Worm (Caenorhabditis elegans) whole organism, young adult: ENCODE data around the gene Y45F10C.1.
"Not testable (repeated sequence)": the region's sequence is repeated elsewhere in the genome, so short reads cannot be mapped to it uniquely, and the experiment has no call there.

ENCODE experiments used
- B0261.1 ChIP-seq: sonication (generic microtip); optimal IDR thresholded peaks from 2 replicates; lab custom pipeline; 2016; ENCODE audit warnings: mild to moderate bottlenecking, missing genetic modification characterization, moderate library complexity, missing compliant biosample characterization
- C06A6.2 ChIP-seq: fragments of 200-800 bp; sonication (Bioruptor generic); conservative IDR thresholded peaks from 2 replicates; pipeline ENCODE4 v1.3.6; 2022; ENCODE audit warnings: missing genetic modification characterization, missing compliant biosample characterization
- F23B12.7 ChIP-seq: sonication (generic microtip); optimal IDR thresholded peaks from 2 replicates; lab custom pipeline; 2017; ENCODE audit warnings: missing genetic modification characterization, mild to moderate bottlenecking, missing compliant biosample characterization, antibody characterized with exemption, moderate library complexity; ENCODE audit not compliant: insufficient read depth
- F49E8.2 ChIP-seq: sonication (generic microtip); optimal IDR thresholded peaks from 3 replicates; lab custom pipeline; 2017; ENCODE audit warnings: missing genetic modification characterization, mild to moderate bottlenecking, missing compliant biosample characterization, antibody characterized with exemption, moderate library complexity; ENCODE audit not compliant: insufficient read depth
- T07F8.4 ChIP-seq: sonication (generic microtip); optimal IDR thresholded peaks from 2 replicates; lab custom pipeline; 2016; ENCODE audit warnings: mild to moderate bottlenecking, missing genetic modification characterization, moderate library complexity, missing compliant biosample characterization
- Y56A3A.18 ChIP-seq: fragments of 200-800 bp; sonication (Bioruptor generic); IDR thresholded peaks from 2 replicates; pipeline ENCODE4 v1.3.6; 2022; ENCODE audit warnings: missing genetic modification reagents, missing genetic modification characterization, missing compliant biosample characterization
- Y67H2A.10 ChIP-seq: fragments of 200-800 bp; sonication (Bioruptor generic); conservative IDR thresholded peaks from 2 replicates; pipeline ENCODE4 v1.3.6; 2022; ENCODE audit warnings: missing genetic modification reagents, missing genetic modification characterization, missing compliant biosample characterization
- ZK185.1 ChIP-seq: sonication (generic microtip); optimal IDR thresholded peaks from 2 replicates; lab custom pipeline; 2016; ENCODE audit warnings: mild to moderate bottlenecking, missing genetic modification characterization, missing compliant biosample characterization; ENCODE audit not compliant: poor library complexity, severe bottlenecking
- attf-5 ChIP-seq: fragments of 200-800 bp; sonication (Bioruptor generic); optimal IDR thresholded peaks from 2 replicates; lab custom pipeline; 2018; ENCODE audit warnings: mild to moderate bottlenecking, missing genetic modification characterization, missing compliant biosample characterization
- bed-2 ChIP-seq: fragments of 200-800 bp; sonication (Bioruptor generic); IDR thresholded peaks from 2 replicates; pipeline ENCODE4 v1.3.6; 2022; ENCODE audit warnings: missing genetic modification reagents, missing genetic modification characterization, missing compliant biosample characterization
- ceh-58 ChIP-seq: fragments of 200-800 bp; sonication (Bioruptor generic); IDR thresholded peaks from 2 replicates; pipeline ENCODE4 v1.3.6; 2022; ENCODE audit warnings: missing genetic modification characterization, missing compliant biosample characterization
- dpff-1 ChIP-seq: sonication (generic microtip); optimal IDR thresholded peaks from 2 replicates; lab custom pipeline; 2017; ENCODE audit warnings: mild to moderate bottlenecking, missing genetic modification characterization, missing compliant biosample characterization
- ets-4 ChIP-seq: fragments of 200-800 bp; sonication (Bioruptor generic); optimal IDR thresholded peaks from 2 replicates; lab custom pipeline; 2018; ENCODE audit warnings: mild to moderate bottlenecking, missing genetic modification characterization, missing compliant biosample characterization
- fkh-3 ChIP-seq: sonication (generic microtip); optimal IDR thresholded peaks from 2 replicates; lab custom pipeline; 2016; ENCODE audit warnings: mild to moderate bottlenecking, missing genetic modification characterization, missing compliant biosample characterization
- lag-1 ChIP-seq: fragments of 200-800 bp; sonication (Bioruptor generic); IDR thresholded peaks from 2 replicates; pipeline ENCODE4 v1.3.6; 2022; ENCODE audit warnings: missing genetic modification reagents, missing genetic modification characterization, missing compliant biosample characterization
- let-607 ChIP-seq, 2 experiments: fragments of 200-800 bp in 1 of 2; sonication (Bioruptor generic) in 1 of 2; sonication (generic microtip) in 1 of 2; optimal IDR thresholded peaks; 2 replicates each; lab custom pipeline; 2016 to 2018; ENCODE audit warnings: mild to moderate bottlenecking in 2 of 2, missing compliant biosample characterization in 2 of 2, missing genetic modification characterization in 2 of 2, moderate library complexity in 2 of 2, missing genotype in 1 of 2
- lin-54 ChIP-seq: fragments of 200-800 bp; sonication (Bioruptor generic); optimal IDR thresholded peaks from 2 replicates; lab custom pipeline; 2018; ENCODE audit warnings: mild to moderate bottlenecking, missing genetic modification characterization, missing compliant biosample characterization
- lir-1 ChIP-seq: fragments of 200-800 bp; sonication (Bioruptor generic); conservative IDR thresholded peaks from 2 replicates; pipeline ENCODE4 v1.3.6; 2022; ENCODE audit warnings: missing genetic modification reagents, missing genetic modification characterization, missing compliant biosample characterization
- lsl-1 ChIP-seq: fragments of 200-800 bp; sonication (Bioruptor generic); optimal IDR thresholded peaks from 2 replicates; lab custom pipeline; 2018; ENCODE audit warnings: mild to moderate bottlenecking, missing genetic modification characterization, moderate library complexity, missing compliant biosample characterization
- madf-6 ChIP-seq: fragments of 200-800 bp; sonication (Bioruptor generic); IDR thresholded peaks from 2 replicates; pipeline ENCODE4 v1.3.6; 2022; ENCODE audit warnings: missing genetic modification reagents, missing genetic modification characterization, missing compliant biosample characterization
- madf-8 ChIP-seq: fragments of 200-800 bp; sonication (Bioruptor generic); conservative IDR thresholded peaks from 2 replicates; pipeline ENCODE4 v1.3.6; 2022; ENCODE audit warnings: missing genetic modification reagents, missing genetic modification characterization, missing compliant biosample characterization
- mcd-1 ChIP-seq: fragments of 200-800 bp; sonication (Bioruptor generic); IDR thresholded peaks from 2 replicates; pipeline ENCODE4 v1.3.6; 2022; ENCODE audit warnings: missing genetic modification reagents, missing genetic modification characterization, missing compliant biosample characterization
- mel-28 ChIP-seq: sonication (generic microtip); optimal IDR thresholded peaks from 2 replicates; lab custom pipeline; 2016; ENCODE audit warnings: borderline replicate concordance, mild to moderate bottlenecking, missing genetic modification characterization, missing compliant biosample characterization
- nfya-1 ChIP-seq: sonication (generic microtip); optimal IDR thresholded peaks from 2 replicates; lab custom pipeline; 2017; ENCODE audit warnings: antibody characterized with exemption, missing compliant biosample characterization, missing genetic modification characterization, borderline replicate concordance; ENCODE audit not compliant: insufficient read depth
- nhr-80 ChIP-seq: sonication (generic microtip); optimal IDR thresholded peaks from 2 replicates; lab custom pipeline; 2016; ENCODE audit warnings: missing genetic modification characterization, missing compliant biosample characterization
- nhr-90 ChIP-seq: sonication (generic microtip); optimal IDR thresholded peaks from 2 replicates; lab custom pipeline; 2016; ENCODE audit warnings: missing genotype, mild to moderate bottlenecking, missing genetic modification characterization, missing compliant biosample characterization
- pha-4 ChIP-seq: fragments of 150-350 bp; sonication (generic microtip); optimal IDR thresholded peaks from 2 replicates; lab custom pipeline; 2014; ENCODE audit warnings: missing biosample characterization, missing genetic modification reagents, missing genetic modification characterization
- rpc-1 ChIP-seq, 2 experiments: fragments of 150-350 bp in 1 of 2; sonication (generic microtip) in 1 of 2; optimal IDR thresholded peaks; 2 replicates each; lab custom pipeline; 2014 to 2018; ENCODE audit warnings: missing biosample characterization in 1 of 2, missing genetic modification characterization in 1 of 2, missing genetic modification reagents in 1 of 2, missing genotype in 1 of 2
- snpc-1.1 ChIP-seq: sonication (generic microtip); optimal IDR thresholded peaks from 2 replicates; lab custom pipeline; 2017; ENCODE audit warnings: missing genetic modification characterization, mild to moderate bottlenecking, missing compliant biosample characterization, antibody characterized with exemption, moderate library complexity, missing genotype, missing genetic modification reagents; ENCODE audit not compliant: insufficient read depth
- snpc-1.3 ChIP-seq: sonication (generic microtip); optimal IDR thresholded peaks from 2 replicates; lab custom pipeline; 2017; ENCODE audit warnings: missing genetic modification characterization, mild to moderate bottlenecking, missing compliant biosample characterization, antibody characterized with exemption, moderate library complexity, missing genotype, missing genetic modification reagents; ENCODE audit not compliant: insufficient read depth
- snpc-4 ChIP-seq, 5 experiments: fragments of 150-350 bp in 1 of 5; sonication (generic microtip) in 4 of 5; optimal IDR thresholded peaks; 2 replicates each; lab custom pipeline; 2014 to 2018; ENCODE audit warnings: missing genetic modification characterization in 5 of 5, missing biosample characterization in 3 of 5, antibody characterized with exemption in 2 of 5, mild to moderate bottlenecking in 2 of 5, missing compliant biosample characterization in 2 of 5, missing genotype in 2 of 5, moderate library complexity in 2 of 5, missing genetic modification reagents in 1 of 5
- tbp1 ChIP-seq: fragments of 200-800 bp; sonication (Bioruptor generic); optimal IDR thresholded peaks from 2 replicates; lab custom pipeline; 2018; ENCODE audit warnings: mild to moderate bottlenecking, missing genetic modification characterization, missing compliant biosample characterization
- tbx-9 ChIP-seq: sonication (generic microtip); optimal IDR thresholded peaks from 2 replicates; lab custom pipeline; 2016; ENCODE audit warnings: borderline replicate concordance, missing genetic modification characterization, inconsistent platforms, missing compliant biosample characterization
- tlf-1 ChIP-seq: fragments of 200-800 bp; sonication (Bioruptor generic); optimal IDR thresholded peaks from 2 replicates; lab custom pipeline; 2018; ENCODE audit warnings: mild to moderate bottlenecking, missing genetic modification characterization, missing compliant biosample characterization
- unc-62 ChIP-seq: fragments of 150-350 bp; optimal IDR thresholded peaks from 2 replicates; lab custom pipeline; 2014; ENCODE audit warnings: missing biosample characterization, missing genetic modification reagents, missing genetic modification characterization
- zfh-2 ChIP-seq: fragments of 200-800 bp; sonication (Bioruptor generic); conservative IDR thresholded peaks from 2 replicates; pipeline ENCODE4 v1.3.6; 2022; ENCODE audit warnings: missing genetic modification reagents, missing genetic modification characterization, missing compliant biosample characterization
- ztf-3 ChIP-seq: fragments of 200-800 bp; sonication (Bioruptor generic); optimal IDR thresholded peaks from 2 replicates; lab custom pipeline; 2018; ENCODE audit warnings: mild to moderate bottlenecking, missing genetic modification characterization, missing compliant biosample characterization
- ztf-6 ChIP-seq: fragments of 200-800 bp; sonication (Bioruptor generic); IDR thresholded peaks from 2 replicates; pipeline ENCODE4 v1.3.6; 2022; ENCODE audit warnings: missing genetic modification reagents, missing genetic modification characterization, missing compliant biosample characterization

The Y45F10C.1 gene

DNA sequence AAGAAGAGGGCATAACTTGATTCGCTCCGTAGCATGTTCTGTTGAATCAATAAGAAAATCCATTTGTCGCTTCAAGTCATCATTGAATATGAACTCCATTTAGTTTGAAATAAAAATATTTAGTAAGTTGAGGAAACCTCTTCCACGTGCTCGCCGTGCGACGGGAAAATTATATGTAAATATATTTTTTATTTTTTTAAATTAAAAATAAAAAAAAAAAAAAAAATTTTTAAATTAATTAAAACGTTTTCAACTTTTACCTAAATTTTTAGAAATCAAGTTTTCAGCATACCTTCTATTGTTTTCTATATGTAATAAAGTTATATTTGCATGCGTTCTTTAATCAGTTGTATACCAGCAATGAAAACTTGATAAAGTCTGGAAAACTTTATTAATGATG lies at the start of gene Y45F10C.1:
Y45F10C.1 (minus strand) TSS at position 101 of the 400 bp plus-strand sequence.
- TF ChIP-seq tlf-1 (GFP tag; lab: Kevin White, UChicago); ztf-6 (GFP tag; lab: Robert Waterston, UW); F49E8.2: not testable (repeated sequence)

DNA sequence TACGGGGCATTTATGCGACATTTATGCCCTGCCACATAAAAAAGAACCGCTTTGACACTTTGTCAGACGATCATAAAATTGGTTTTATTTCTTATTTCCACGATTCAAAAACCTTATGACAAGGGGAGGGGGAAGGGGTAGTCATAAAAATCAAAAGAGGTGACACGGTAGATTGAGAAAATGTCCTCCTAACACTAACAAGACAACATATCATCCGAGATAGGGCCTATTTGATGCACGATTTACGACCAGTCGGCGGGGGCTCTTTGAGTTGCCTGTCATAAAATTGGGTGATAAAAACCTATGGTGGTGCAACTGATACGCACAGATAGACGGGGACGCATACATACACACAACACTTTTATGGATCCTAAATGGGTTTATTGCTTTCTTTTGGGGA lies 48.5 kb upstream of the Y45F10C.1 start:
- peak; percentile 45 to 46 for TF ChIP-seq let-607 (tag; optimal IDR thresholded peaks at IDR 0.05; lab: Kevin White, UChicago)
- TF ChIP-seq unc-62 (GFP tag; lab: Kevin White, UChicago) = peak; percentile 68
- TF ChIP-seq nhr-80 (tag; lab: Kevin White, UChicago) = peak; percentile 78
- TF ChIP-seq madf-8 (GFP tag; lab: Robert Waterston, UW) = no peak

DNA sequence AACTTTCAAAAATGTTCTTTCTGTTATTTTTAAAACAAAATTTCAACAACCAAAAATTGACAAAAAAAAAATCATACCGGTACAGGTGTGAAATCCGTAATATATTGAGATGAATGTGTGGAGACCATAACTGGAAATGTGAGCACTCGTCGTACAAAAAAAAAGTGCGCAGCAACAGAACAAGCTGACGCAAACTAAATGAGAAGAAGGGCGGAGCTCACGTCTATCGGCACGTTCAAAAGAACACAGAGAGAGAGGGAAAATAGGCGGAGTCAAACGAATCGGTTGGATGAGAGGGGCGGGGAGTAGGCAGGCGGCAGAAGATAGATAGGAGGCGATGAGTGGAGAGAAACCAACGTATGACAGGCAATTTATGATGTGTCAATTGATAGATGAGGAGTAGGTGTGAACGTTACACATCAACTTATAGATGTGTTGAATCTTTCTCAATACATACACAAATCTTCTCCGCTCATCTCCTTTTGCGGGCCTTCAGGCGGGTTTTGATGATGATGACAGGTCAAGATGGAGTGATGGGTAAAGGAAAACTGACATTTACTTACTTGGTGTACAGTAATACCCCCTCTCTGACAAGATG lies 44.6 kb upstream of the Y45F10C.1 start, which contains the start of gene tlp-1:
tlp-1 (minus strand) TSS at position 255 of the 598 bp plus-strand sequence.
- TF ChIP-seq nfya-1 (tag; lab: Kevin White, UChicago) (no peak), unc-62 (GFP tag; lab: Kevin White, UChicago) (peak; percentile 94)

DNA sequence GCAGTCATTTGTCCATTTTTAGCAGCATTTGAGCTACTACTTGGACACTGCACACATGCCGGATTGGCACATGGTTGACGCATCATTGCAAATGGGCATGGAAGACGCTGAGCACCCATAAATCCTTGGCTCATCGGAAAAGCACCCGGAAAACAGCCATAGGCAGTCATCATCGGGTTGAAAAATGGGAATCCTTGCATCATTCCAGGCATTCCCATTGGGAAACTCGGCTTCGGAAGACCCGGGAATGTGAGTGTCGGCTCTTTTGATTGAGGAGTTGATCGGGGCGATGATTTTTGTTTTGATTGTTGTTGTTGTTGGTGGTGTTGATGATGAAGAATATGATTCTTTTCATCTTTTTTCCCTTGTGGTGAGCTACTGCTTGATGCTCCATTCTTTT lies 43.3 kb upstream of the Y45F10C.1 start:
- no peak for TF ChIP-seq bed-2 (GFP tag; lab: Robert Waterston, UW)
- no peak for TF ChIP-seq dpff-1 (tag; lab: Kevin White, UChicago)
- TF ChIP-seq ceh-58 (GFP tag; lab: Robert Waterston, UW) = no peak
- TF ChIP-seq B0261.1 = no peak
- TF ChIP-seq snpc-1.3 (tag; lab: Kevin White, UChicago) = no peak
- TF ChIP-seq ztf-3 (GFP tag; lab: Kevin White, UChicago) = no peak
- TF ChIP-seq Y56A3A.18 (GFP tag; lab: Robert Waterston, UW) = no peak
- no peak for TF ChIP-seq madf-6 (GFP tag; lab: Robert Waterston, UW)
- no peak for TF ChIP-seq C06A6.2 (GFP tag; lab: Robert Waterston, UW)
- no peak for TF ChIP-seq lsl-1 (GFP tag; lab: Kevin White, UChicago)
- no peak for TF ChIP-seq pha-4
- TF ChIP-seq T07F8.4 (tag; lab: Kevin White, UChicago) = no peak
- TF ChIP-seq mel-28 = no peak

DNA sequence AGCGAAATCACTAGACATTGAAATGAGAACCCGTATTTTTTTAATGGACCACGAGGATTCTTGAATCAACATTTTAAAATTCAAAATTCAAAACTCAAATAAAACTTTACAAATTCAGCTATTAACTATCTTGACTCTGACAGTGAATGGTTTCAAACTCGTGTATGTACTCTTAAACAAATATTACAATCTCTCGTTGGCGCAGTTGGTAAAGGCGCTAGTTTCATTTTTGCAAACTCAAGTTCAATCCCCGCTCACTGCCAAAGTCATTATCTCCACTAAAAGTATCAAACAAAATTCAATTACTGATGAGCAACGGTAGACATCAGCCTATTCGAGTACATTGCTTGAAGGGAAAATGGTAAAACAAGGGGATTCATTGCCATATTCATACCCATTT lies 42.1 kb upstream of the Y45F10C.1 start:
- TF ChIP-seq lin-54 (GFP tag; lab: Kevin White, UChicago) (peak; percentile 26), tbp1 (peak; percentile 96), lir-1 (GFP tag; lab: Robert Waterston, UW) (0 out of 2 replicates have a peak, but pooled peaks have one; percentile 28), mcd-1 (no peak), fkh-3 (tag; lab: Kevin White, UChicago) (no peak), ZK185.1 (tag; lab: Kevin White, UChicago) (peak; percentile 74), Y67H2A.10 (GFP tag; lab: Robert Waterston, UW) (no peak), F49E8.2 (peak; percentile 60), ets-4 (GFP tag; lab: Kevin White, UChicago) (no peak), lag-1 (GFP tag; lab: Robert Waterston, UW) (no peak), zfh-2 (no peak), snpc-4 (GFP tag; optimal IDR thresholded peaks at IDR 0.05; lab: Kevin White, UChicago) (peak; percentile 86), snpc-4 (tag; optimal IDR thresholded peaks at IDR 0.05; lab: Kevin White, UChicago) (peak; percentile 4 to 96 (median 92)), madf-6 (GFP tag; lab: Robert Waterston, UW) (peak; percentile 51; the same call in 1 of the 2 replicates), mel-28 (no peak), snpc-1.1 (tag; lab: Kevin White, UChicago) (no peak), attf-5 (GFP tag; lab: Kevin White, UChicago) (peak; percentile 27), nhr-90 (tag; lab: Kevin White, UChicago) (peak; percentile 65), tbx-9 (tag; lab: Kevin White, UChicago) (no peak), F23B12.7 (tag; lab: Kevin White, UChicago) (peak; percentile 34), rpc-1 (optimal IDR thresholded peaks at IDR 0.05; lab: Kevin White, UChicago) (peak; percentile 79), rpc-1 (tag; optimal IDR thresholded peaks at IDR 0.05; lab: Kevin White, UChicago) (peak; percentile 96)
